Fruit fly (Drosophila melanogaster) whole organism, embryonic: ENCODE data around the gene GC.

Experiments used
- CG10565 ChIP-seq: fragments of 200-800 bp; sonication (Bioruptor generic); optimal IDR thresholded peaks from 3 replicates; lab custom pipeline; 2016; ENCODE audit warnings: missing biosample characterization, mild to moderate bottlenecking, missing genetic modification characterization
- CG11247 ChIP-seq: fragments of 200-800 bp; sonication (Bioruptor generic); IDR thresholded peaks from 2 replicates; pipeline ENCODE4 v1.3.6; 2022; ENCODE audit warnings: missing biosample characterization, missing genetic modification characterization
- CG11560 ChIP-seq: fragments of 200-800 bp; sonication (Bioruptor generic); IDR thresholded peaks from 3 replicates; pipeline ENCODE4 v1.3.6; 2022; ENCODE audit warnings: missing biosample characterization, missing genetic modification characterization
- CG12744 ChIP-seq: fragments of 200-800 bp; sonication (Bioruptor generic); optimal IDR thresholded peaks from 2 replicates; lab custom pipeline; 2016; ENCODE audit warnings: missing biosample characterization, missing genetic modification characterization
- CG13424 ChIP-seq: fragments of 200-800 bp; sonication (Bioruptor generic); optimal IDR thresholded peaks from 2 replicates; lab custom pipeline; 2019; ENCODE audit warnings: missing biosample characterization, mild to moderate bottlenecking, missing genetic modification characterization, moderate library complexity
- CG14050 ChIP-seq: fragments of 200-800 bp; sonication (Bioruptor generic); IDR thresholded peaks from 3 replicates; pipeline ENCODE4 v1.3.6; 2022; ENCODE audit warnings: missing biosample characterization, missing genetic modification characterization
- CG14441 ChIP-seq: fragments of 200-800 bp; sonication (Bioruptor generic); IDR thresholded peaks from 2 replicates; pipeline ENCODE4 v1.3.6; 2022; ENCODE audit warnings: missing biosample characterization, missing genetic modification characterization
- CG14860 ChIP-seq: fragments of 200-800 bp; sonication (Bioruptor generic); IDR thresholded peaks from 3 replicates; pipeline ENCODE4 v1.3.6; 2022; ENCODE audit warnings: missing biosample characterization, missing genetic modification characterization; ENCODE audit not compliant: partially characterized antibody
- CG15269 ChIP-seq: fragments of 200-800 bp; sonication (Bioruptor generic); optimal IDR thresholded peaks from 2 replicates; lab custom pipeline; 2018; ENCODE audit warnings: missing biosample characterization, mild to moderate bottlenecking, missing genetic modification characterization, moderate library complexity
- CG17359 ChIP-seq: fragments of 200-800 bp; sonication (Bioruptor generic); optimal IDR thresholded peaks from 3 replicates; lab custom pipeline; 2018; ENCODE audit warnings: missing biosample characterization, mild to moderate bottlenecking, missing genetic modification characterization, moderate library complexity
- CG30403 ChIP-seq: fragments of 200-800 bp; sonication (Bioruptor generic); optimal IDR thresholded peaks from 3 replicates; lab custom pipeline; 2016; ENCODE audit warnings: missing biosample characterization, missing genetic modification characterization
- CG31365 ChIP-seq: fragments of 200-800 bp; sonication (Bioruptor generic); optimal IDR thresholded peaks from 2 replicates; lab custom pipeline; 2018; ENCODE audit warnings: missing biosample characterization, mild to moderate bottlenecking, missing genetic modification characterization
- CG32772 ChIP-seq: fragments of 200-800 bp; sonication (Bioruptor generic); IDR thresholded peaks from 2 replicates; pipeline ENCODE4 v1.3.6; 2022; ENCODE audit warnings: missing biosample characterization, missing genetic modification characterization
- CG34422 ChIP-seq: fragments of 200-800 bp; sonication (Bioruptor generic); IDR thresholded peaks from 3 replicates; pipeline ENCODE4 v1.3.6; 2022; ENCODE audit warnings: missing biosample characterization, missing genetic modification characterization
- CG42726 ChIP-seq: fragments of 200-800 bp; sonication (Bioruptor generic); IDR thresholded peaks from 2 replicates; pipeline ENCODE4 v1.3.6; 2022; ENCODE audit warnings: missing biosample characterization, missing genetic modification characterization; ENCODE audit not compliant: partially characterized antibody
- CG5180 ChIP-seq: fragments of 200-800 bp; sonication (Bioruptor generic); optimal IDR thresholded peaks from 3 replicates; lab custom pipeline; 2017; ENCODE audit warnings: missing biosample characterization, missing genetic modification characterization, mild to moderate bottlenecking, moderate library complexity, missing genetic modification reagents
- CG6765 ChIP-seq: fragments of 200-800 bp; sonication (Bioruptor generic); optimal IDR thresholded peaks from 3 replicates; lab custom pipeline; 2017; ENCODE audit warnings: missing biosample characterization, mild to moderate bottlenecking, missing genetic modification characterization
- CG6813 ChIP-seq: fragments of 200-800 bp; sonication (Bioruptor generic); optimal IDR thresholded peaks from 2 replicates; lab custom pipeline; 2017; ENCODE audit warnings: missing biosample characterization, missing genetic modification characterization, mild to moderate bottlenecking, moderate library complexity, missing genetic modification reagents
- CG7357 ChIP-seq: fragments of 200-800 bp; sonication (Bioruptor generic); IDR thresholded peaks from 3 replicates; pipeline ENCODE4 v1.3.6; 2022; ENCODE audit warnings: missing biosample characterization, missing genetic modification characterization
- CG7839 ChIP-seq: fragments of 200-800 bp; sonication (Bioruptor generic); optimal IDR thresholded peaks from 3 replicates; lab custom pipeline; 2018; ENCODE audit warnings: missing biosample characterization, mild to moderate bottlenecking, missing genetic modification characterization, moderate library complexity
- CG9609 ChIP-seq: fragments of 200-800 bp; sonication (Bioruptor generic); optimal IDR thresholded peaks from 3 replicates; lab custom pipeline; 2016; ENCODE audit warnings: missing biosample characterization, missing genetic modification characterization
- CkIIα-i1 ChIP-seq: fragments of 200-800 bp; sonication (Bioruptor generic); IDR thresholded peaks from 2 replicates; pipeline ENCODE4 v1.3.6; 2022; ENCODE audit warnings: missing biosample characterization, missing genetic modification characterization
- Dip3 ChIP-seq: fragments of 200-800 bp; sonication (Bioruptor generic); optimal IDR thresholded peaks from 3 replicates; lab custom pipeline; 2016; ENCODE audit warnings: missing biosample characterization, missing genetic modification characterization
- Fer1 ChIP-seq: fragments of 200-800 bp; sonication (Bioruptor generic); optimal IDR thresholded peaks from 2 replicates; lab custom pipeline; 2017; ENCODE audit warnings: missing biosample characterization, mild to moderate bottlenecking, missing genetic modification characterization
- Hr51 ChIP-seq, 2 experiments: fragments of 200-800 bp; sonication (Bioruptor generic); optimal IDR thresholded peaks; 2 replicates in 1 of 2; 3 replicates in 1 of 2; lab custom pipeline; 2016 to 2018; ENCODE audit warnings: missing biosample characterization in 2 of 2, missing genetic modification characterization in 2 of 2, mild to moderate bottlenecking in 1 of 2, moderate library complexity in 1 of 2
- Lim3 ChIP-seq: fragments of 200-800 bp; sonication (Bioruptor generic); IDR thresholded peaks from 2 replicates; pipeline ENCODE4 v1.3.6; 2022; ENCODE audit warnings: missing biosample characterization, missing genetic modification characterization
- MTF-1 ChIP-seq: fragments of 200-800 bp; sonication (Bioruptor generic); optimal IDR thresholded peaks from 2 replicates; lab custom pipeline; 2018; ENCODE audit warnings: missing biosample characterization, mild to moderate bottlenecking, missing genetic modification characterization, borderline replicate concordance
- Meics ChIP-seq: fragments of 200-800 bp; sonication (Bioruptor generic); optimal IDR thresholded peaks from 2 replicates; lab custom pipeline; 2017; ENCODE audit warnings: missing biosample characterization, mild to moderate bottlenecking, missing genetic modification characterization
- Scr ChIP-seq: fragments of 200-800 bp; sonication (Bioruptor generic); IDR thresholded peaks from 2 replicates; pipeline ENCODE4 v1.3.6; 2022; ENCODE audit warnings: missing biosample characterization, missing genetic modification characterization; ENCODE audit not compliant: partially characterized antibody
- Sox102F ChIP-seq: fragments of 200-800 bp; sonication (Bioruptor generic); optimal IDR thresholded peaks from 2 replicates; lab custom pipeline; 2018; ENCODE audit warnings: missing biosample characterization, mild to moderate bottlenecking, missing genetic modification characterization, moderate library complexity
- al ChIP-seq: fragments of 200-800 bp; sonication (Bioruptor generic); IDR thresholded peaks from 2 replicates; pipeline ENCODE4 v1.3.6; 2022; ENCODE audit warnings: missing biosample characterization, missing genetic modification characterization
- aop ChIP-seq: fragments of 200-800 bp; sonication (Bioruptor generic); IDR thresholded peaks from 2 replicates; pipeline ENCODE4 v1.3.6; 2022; ENCODE audit warnings: missing biosample characterization, missing genetic modification characterization
- ato ChIP-seq: fragments of 200-800 bp; sonication (Bioruptor generic); IDR thresholded peaks from 2 replicates; pipeline ENCODE4 v1.3.6; 2022; ENCODE audit warnings: missing biosample characterization, missing genetic modification characterization; ENCODE audit not compliant: partially characterized antibody
- chn ChIP-seq: fragments of 200-800 bp; sonication (Bioruptor generic); optimal IDR thresholded peaks from 2 replicates; lab custom pipeline; 2016; ENCODE audit warnings: missing biosample characterization, missing genetic modification characterization
- dmrt99B ChIP-seq: fragments of 200-800 bp; sonication (Bioruptor generic); optimal IDR thresholded peaks from 2 replicates; lab custom pipeline; 2018; ENCODE audit warnings: missing biosample characterization, mild to moderate bottlenecking, missing genetic modification characterization, moderate library complexity
- eyg ChIP-seq: fragments of 200-800 bp; sonication (Bioruptor generic); optimal IDR thresholded peaks from 3 replicates; lab custom pipeline; 2016; ENCODE audit warnings: missing biosample characterization, missing genetic modification characterization
- fd96Cb ChIP-seq: fragments of 200-800 bp; sonication (Bioruptor generic); optimal IDR thresholded peaks from 2 replicates; lab custom pipeline; 2018; ENCODE audit warnings: missing biosample characterization, mild to moderate bottlenecking, missing genetic modification characterization, moderate library complexity
- kah ChIP-seq: fragments of 200-800 bp; sonication (Bioruptor generic); optimal IDR thresholded peaks from 2 replicates; lab custom pipeline; 2018; ENCODE audit warnings: missing biosample characterization, mild to moderate bottlenecking, missing genetic modification characterization
- lov ChIP-seq, 2 experiments: fragments of 200-800 bp in 1 of 2; fragments of >200 bp in 1 of 2; sonication (Bioruptor generic) in 1 of 2; IDR thresholded peaks in 1 of 2; optimal IDR thresholded peaks in 1 of 2; 2 replicates in 1 of 2; 3 replicates in 1 of 2; pipeline versions ENCODE4 v1.3.6 to Lab custom; 2017 to 2022; ENCODE audit warnings: missing biosample characterization in 1 of 2, missing genetic modification characterization in 1 of 2
- pfk ChIP-seq: fragments of 200-800 bp; sonication (Bioruptor generic); optimal IDR thresholded peaks from 2 replicates; lab custom pipeline; 2018; ENCODE audit warnings: missing biosample characterization, mild to moderate bottlenecking, missing genetic modification characterization, moderate library complexity
- pnt ChIP-seq: fragments of 200-800 bp; sonication (Bioruptor generic); optimal IDR thresholded peaks from 3 replicates; lab custom pipeline; 2016; ENCODE audit warnings: missing biosample characterization, missing genetic modification characterization
- repo ChIP-seq: fragments of 200-800 bp; sonication (Bioruptor generic); optimal IDR thresholded peaks from 2 replicates; lab custom pipeline; 2016; ENCODE audit warnings: missing biosample characterization, missing genetic modification characterization
- sens-2 ChIP-seq: fragments of 200-800 bp; sonication (Bioruptor generic); IDR thresholded peaks from 2 replicates; pipeline ENCODE4 v1.3.6; 2022; ENCODE audit warnings: missing biosample characterization, missing genetic modification characterization
- sob ChIP-seq: fragments of 200-800 bp; sonication (Bioruptor generic); IDR thresholded peaks from 2 replicates; pipeline ENCODE4 v1.3.6; 2022; ENCODE audit warnings: missing biosample characterization, missing genetic modification characterization
- stc ChIP-seq: fragments of 200-800 bp; sonication (Bioruptor generic); IDR thresholded peaks from 2 replicates; pipeline ENCODE4 v1.3.6; 2022; ENCODE audit warnings: missing biosample characterization, missing genetic modification characterization
- tna ChIP-seq: fragments of 200-800 bp; sonication (Bioruptor generic); IDR thresholded peaks from 2 replicates; pipeline ENCODE4 v1.3.6; 2022; ENCODE audit warnings: missing biosample characterization, missing genetic modification characterization; ENCODE audit not compliant: partially characterized antibody
- twi ChIP-seq: fragments of 200-800 bp; optimal IDR thresholded peaks from 2 replicates; lab custom pipeline; 2019; ENCODE audit warnings: missing biosample characterization, mild to moderate bottlenecking, missing genetic modification characterization, moderate library complexity
- zen2 ChIP-seq: fragments of 200-800 bp; sonication (Bioruptor generic); IDR thresholded peaks from 3 replicates; pipeline ENCODE4 v1.3.6; 2022; ENCODE audit warnings: missing biosample characterization, missing genetic modification characterization; ENCODE audit not compliant: partially characterized antibody

Gene GC

dm6 chr3L:1639185-1639812, 10.2 kb upstream of the GC start, which contains the start of the genes Mettl2 and Bgb (continued):
- TF ChIP-seq CG5180 (GFP tag; lab: Kevin White, UChicago), result no peak
- no peak for TF ChIP-seq CkIIα-i1 (GFP tag; lab: Robert Waterston, UW)
- TF ChIP-seq twi, result peak; percentile 59
- TF ChIP-seq eyg, result peak; percentile 73
- peak; percentile 86 for TF ChIP-seq CG32772 (GFP tag; lab: Robert Waterston, UW)
- 0 out of 2 replicates have a peak, but pooled peaks have one; percentile 39 for TF ChIP-seq stc (GFP tag; lab: Robert Waterston, UW)
- TF ChIP-seq sens-2 (GFP tag; lab: Robert Waterston, UW), result no peak
- TF ChIP-seq CG30403 (GFP tag; lab: Kevin White, UChicago), result peak; percentile 92
- TF ChIP-seq CG17359 (tag; lab: Kevin White, UChicago), result peak; percentile 62
- peak; percentile 75 for TF ChIP-seq Meics (GFP tag; lab: Kevin White, UChicago)
- no peak for TF ChIP-seq Lim3 (GFP tag; lab: Robert Waterston, UW)
- TF ChIP-seq ato, result peak; percentile 20; the same call in 1 of the 2 replicates
- peak; percentile 75 for TF ChIP-seq CG14860 (GFP tag; lab: Robert Waterston, UW)
- TF ChIP-seq CG6765, result peak; percentile 34
- no peak for TF ChIP-seq CG15269 (tag; lab: Kevin White, UChicago)
- TF ChIP-seq CG9609, result peak; percentile 81
- no peak for TF ChIP-seq pfk
- no peak for TF ChIP-seq dmrt99B (tag; lab: Kevin White, UChicago)
- peak; percentile 88 for TF ChIP-seq al
- TF ChIP-seq Fer1, result peak; percentile 58
- no peak for TF ChIP-seq MTF-1 (GFP tag; lab: Kevin White, UChicago)
- TF ChIP-seq aop (GFP tag; lab: Robert Waterston, UW), result no peak
- TF ChIP-seq chn, result peak; percentile 78
- TF ChIP-seq CG34422, result peak; percentile 81
- TF ChIP-seq CG11247, result peak; percentile 68
- TF ChIP-seq pnt (GFP tag; lab: Kevin White, UChicago), result peak; percentile 90
- TF ChIP-seq sob (GFP tag; lab: Robert Waterston, UW), result peak; percentile 82
- peak; percentile 71 for TF ChIP-seq CG11560 (tag; lab: Robert Waterston, UW)
- TF ChIP-seq fd96Cb (tag; lab: Kevin White, UChicago), result peak; percentile 78
- peak; percentile 60 to 68 for TF ChIP-seq Hr51 (GFP tag; optimal IDR thresholded peaks at IDR 0.05; lab: Kevin White, UChicago)
- TF ChIP-seq CG42726 (GFP tag; lab: Robert Waterston, UW), result no peak
- no peak for TF ChIP-seq CG6813 (GFP tag; lab: Kevin White, UChicago)
- peak; percentile 80 for TF ChIP-seq Dip3
- TF ChIP-seq CG7357 (GFP tag; lab: Robert Waterston, UW), result peak; percentile 75
- TF ChIP-seq CG13424 (tag; lab: Kevin White, UChicago), result peak; percentile 76
- TF ChIP-seq CG31365, result no peak
- peak; percentile 45 for TF ChIP-seq repo (GFP tag; lab: Kevin White, UChicago)
- TF ChIP-seq CG12744 (GFP tag; lab: Kevin White, UChicago), result no peak
- peak; percentile 23; the same call in 2 of the 3 replicates for TF ChIP-seq CG14050 (GFP tag; lab: Robert Waterston, UW)
- TF ChIP-seq kah (GFP tag; lab: Kevin White, UChicago), result no peak
- TF ChIP-seq CG14441 (GFP tag; lab: Robert Waterston, UW), result peak; percentile 81
- TF ChIP-seq tna (GFP tag; lab: Robert Waterston, UW), result 0 out of 2 replicates have a peak, but pooled peaks have one; percentile 9
- no peak for TF ChIP-seq zen2 (GFP tag; lab: Robert Waterston, UW)
- peak; percentile 60 for TF ChIP-seq Sox102F (GFP tag; lab: Kevin White, UChicago)
- TF ChIP-seq Scr (GFP tag; lab: Robert Waterston, UW), result peak; percentile 90
- no peak for TF ChIP-seq lov (optimal IDR thresholded peaks at IDR 0.05; lab: Kevin White, UChicago)
- 0 out of 3 replicates have a peak, but pooled peaks have one; percentile 29 for TF ChIP-seq lov (GFP tag; IDR thresholded peaks at IDR 0.05; lab: Robert Waterston, UW)
- peak; percentile 1 for TF ChIP-seq CG10565 (GFP tag; lab: Kevin White, UChicago)
- TF ChIP-seq CG7839 (tag; lab: Kevin White, UChicago), result peak; percentile 84
